ENCODE assay signal across 5 worm cellular contexts in the genomic region with DNA sequence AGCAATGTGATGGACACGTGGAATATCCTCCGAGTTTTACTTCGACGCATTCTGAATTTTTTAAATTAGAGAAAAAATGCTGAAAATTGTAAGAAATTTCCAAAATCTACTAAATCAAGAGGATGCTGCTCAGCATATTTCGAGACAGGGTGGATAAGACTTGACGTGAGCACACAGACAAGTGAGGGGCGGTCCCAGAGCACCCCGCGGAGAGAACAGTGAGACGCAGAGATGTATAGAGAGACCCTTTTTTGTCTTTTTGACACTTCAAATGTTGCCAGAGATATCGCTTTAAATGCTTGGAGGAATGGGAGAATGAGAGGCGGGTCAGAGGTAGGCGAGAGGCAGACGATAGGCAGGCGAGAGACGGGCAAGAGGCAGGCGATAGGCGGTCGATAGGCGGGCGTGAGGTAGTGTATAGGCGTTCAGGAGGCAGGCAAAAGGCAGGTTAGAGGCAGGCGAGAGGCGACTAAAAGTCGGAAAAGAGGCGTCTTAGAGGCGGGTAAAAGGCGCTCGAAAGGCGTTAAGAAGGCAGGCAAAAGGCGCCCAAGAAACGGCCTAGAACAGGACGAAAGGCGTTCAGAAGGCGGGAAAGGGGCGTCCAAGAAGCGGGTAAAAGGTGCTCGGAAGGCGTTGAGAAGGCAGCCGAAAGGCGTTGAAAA.
TF ChIP-seq lines count a peak whose summit lies in the region.

Gene gab-1 (minus strand): TSS at position 51 of the 662 bp plus-strand sequence.

TF ChIP-seq in whole organism, L3 larva, 47 proteins besides CTCF, POLR2A, EP300 and RAD21:
- TF ChIP-seq tbx-2 (tag; optimal IDR thresholded peaks at IDR 0.05; lab: Kevin White, UChicago) (no peak), lin-39 (tag; optimal IDR thresholded peaks at IDR 0.05; lab: Kevin White, UChicago) (peak; percentile 18)

TF ChIP-seq in whole organism, L4 larva, 104 proteins besides CTCF, POLR2A, EP300 and RAD21:
- peak; percentile 77 for TF ChIP-seq set-16 (GFP tag; IDR thresholded peaks at IDR 0.05; lab: Robert Waterston, UW)
- TF ChIP-seq hmg-1.1 (GFP tag; IDR thresholded peaks at IDR 0.05; lab: Robert Waterston, UW), result no peak
- TF ChIP-seq attf-4 (tag; optimal IDR thresholded peaks at IDR 0.05; lab: Kevin White, UChicago), result no peak
- TF ChIP-seq zip-2 (tag; optimal IDR thresholded peaks at IDR 0.05; lab: Kevin White, UChicago), result no peak
- no peak for TF ChIP-seq nhr-48 (tag; optimal IDR thresholded peaks at IDR 0.05; lab: Kevin White, UChicago)
- TF ChIP-seq nhr-102 (tag; optimal IDR thresholded peaks at IDR 0.05; lab: Kevin White, UChicago), result no peak
- no peak for TF ChIP-seq daf-8 (GFP tag; IDR thresholded peaks at IDR 0.05; lab: Robert Waterston, UW)
- no peak for TF ChIP-seq Y5F2A.4 (GFP tag; optimal IDR thresholded peaks at IDR 0.05; lab: Kevin White, UChicago)
- no peak for TF ChIP-seq fos-1 (tag; optimal IDR thresholded peaks at IDR 0.05; lab: Kevin White, UChicago)
- no peak for TF ChIP-seq hlh-11 (tag; optimal IDR thresholded peaks at IDR 0.05; lab: Kevin White, UChicago)
- no peak for TF ChIP-seq fkh-10 (GFP tag; optimal IDR thresholded peaks at IDR 0.05; lab: Kevin White, UChicago)
- no peak for TF ChIP-seq Y105C5A.15 (GFP tag; IDR thresholded peaks at IDR 0.05; lab: Robert Waterston, UW)
- TF ChIP-seq aha-1 (tag; lab: Kevin White, UChicago), result peak; percentile 10

TF ChIP-seq in whole organism, late embryonic, 69 proteins besides CTCF, POLR2A, EP300 and RAD21:
- TF ChIP-seq K02D7.2 (tag; optimal IDR thresholded peaks at IDR 0.05; lab: Kevin White, UChicago) (peak; percentile 28), pqm-1 (tag; optimal IDR thresholded peaks at IDR 0.05; lab: Kevin White, UChicago) (no peak), ceh-14 (tag; optimal IDR thresholded peaks at IDR 0.05; lab: Kevin White, UChicago) (peak; percentile 12), rnt-1 (tag; optimal IDR thresholded peaks at IDR 0.05; lab: Kevin White, UChicago) (no peak)

TF ChIP-seq in whole organism, mixed stage, embryonic, 35 proteins besides CTCF, POLR2A, EP300 and RAD21:
- no peak for TF ChIP-seq lsy-2 (tag; optimal IDR thresholded peaks at IDR 0.05; lab: Kevin White, UChicago)
- no peak for TF ChIP-seq bed-3 (GFP tag; optimal IDR thresholded peaks at IDR 0.05; lab: Kevin White, UChicago)
- no peak for TF ChIP-seq blmp-1 (tag; optimal IDR thresholded peaks at IDR 0.05; lab: Kevin White, UChicago)
- no peak for TF ChIP-seq M03D4.4 (tag; optimal IDR thresholded peaks at IDR 0.05; lab: Kevin White, UChicago)
- TF ChIP-seq sptf-1 (tag; optimal IDR thresholded peaks at IDR 0.05; lab: Kevin White, UChicago), result peak; percentile 24
- TF ChIP-seq ceh-43 (GFP tag; optimal IDR thresholded peaks at IDR 0.05; lab: Kevin White, UChicago), result no peak
- peak; percentile 5 for TF ChIP-seq ceh-83 (GFP tag; optimal IDR thresholded peaks at IDR 0.05; lab: Kevin White, UChicago)
- no peak for TF ChIP-seq unc-39 (tag; optimal IDR thresholded peaks at IDR 0.05; lab: Kevin White, UChicago)
- no peak for TF ChIP-seq lin-32 (GFP tag; optimal IDR thresholded peaks at IDR 0.05; lab: Kevin White, UChicago)

TF ChIP-seq in whole organism, young adult, 124 proteins besides CTCF, POLR2A, EP300 and RAD21:
- TF ChIP-seq lin-26 (GFP tag; IDR thresholded peaks at IDR 0.05; lab: Robert Waterston, UW), result 0 out of 2 replicates have a peak, but pooled peaks have one; percentile 25
- peak; percentile 79 for TF ChIP-seq zfh-2 (GFP tag; conservative IDR thresholded peaks at IDR 0.05; lab: Robert Waterston, UW)
- TF ChIP-seq lsl-1 (GFP tag; optimal IDR thresholded peaks at IDR 0.05; lab: Kevin White, UChicago), result no peak
- no peak for TF ChIP-seq mcd-1 (GFP tag; IDR thresholded peaks at IDR 0.05; lab: Robert Waterston, UW)
- TF ChIP-seq egrh-3 (GFP tag; IDR thresholded peaks at IDR 0.05; lab: Robert Waterston, UW), result peak; percentile 41; the same call in 1 of the 2 replicates
- no peak for TF ChIP-seq cebp-1 (GFP tag; IDR thresholded peaks at IDR 0.05; lab: Robert Waterston, UW)
- no peak for TF ChIP-seq cebp-1 (tag; optimal IDR thresholded peaks at IDR 0.05; lab: Kevin White, UChicago)
- TF ChIP-seq ekl-4 (GFP tag; IDR thresholded peaks at IDR 0.05; lab: Robert Waterston, UW), result no peak
TF ChIP-seq in whole organism, young adult: peak in this region for 3.
